Worm (Caenorhabditis elegans): ENCODE measurements around the gene F46B6.9.

The F46B6.9 gene

ce11 chrV:9794997-9795396 is 1.7 kb upstream of the F46B6.9 start:
- TF ChIP-seq ets-4 (GFP tag; optimal IDR thresholded peaks at IDR 0.05) (no peak), nhr-80 (tag; optimal IDR thresholded peaks at IDR 0.05) (peak; percentile 30), let-607 (tag; optimal IDR thresholded peaks at IDR 0.05) (peak in 1 of 2 experiments; percentile 52), F10E7.11 (tag; optimal IDR thresholded peaks at IDR 0.05) (no peak)

ce11 chrV:9796002-9796401 is 660 bp upstream of the F46B6.9 start:
- TF ChIP-seq Y79H2A.3 (GFP tag; conservative IDR thresholded peaks at IDR 0.05) (no peak), ztf-26 (tag; optimal IDR thresholded peaks at IDR 0.05) (no peak), ekl-4 (GFP tag; IDR thresholded peaks at IDR 0.05) (no peak), egl-44 (GFP tag; IDR thresholded peaks at IDR 0.05) (no peak), rpc-1 (optimal IDR thresholded peaks at IDR 0.05) (no peak), rpc-1 (tag; optimal IDR thresholded peaks at IDR 0.05) (no peak), pha-4 (tag; optimal IDR thresholded peaks at IDR 0.05) (no peak), B0336.3 (GFP tag; IDR thresholded peaks at IDR 0.05) (no peak)

ce11 chrV:9798212-9798611 is 1.6 kb downstream of the F46B6.9 start:
- no peak for TF ChIP-seq B0261.1 (tag; optimal IDR thresholded peaks at IDR 0.05)

ce11 chrV:9799076-9799475 is 2.4 kb downstream of the F46B6.9 start, which contains the start of gene F46B6.13:
Gene F46B6.13, minus strand, starts transcription at chrV:9799176.
- TF ChIP-seq gei-17 (GFP tag; optimal IDR thresholded peaks at IDR 0.05) (no peak), efl-1 (GFP tag; optimal IDR thresholded peaks at IDR 0.05) (no peak)

ce11 chrV:9801965-9802364 is 5.3 kb downstream of the F46B6.9 start, which contains the start of gene F46B6.10:
Gene F46B6.10, minus strand, starts transcription at chrV:9802065.
- TF ChIP-seq cebp-1 (GFP tag; IDR thresholded peaks at IDR 0.05) (no peak), cebp-1 (tag; optimal IDR thresholded peaks at IDR 0.05) (no peak), mel-28 (tag; optimal IDR thresholded peaks at IDR 0.05; ENCODE audit: borderline replicate concordance) (no peak), tlf-1 (GFP tag; optimal IDR thresholded peaks at IDR 0.05) (no peak), hlh-26 (GFP tag; conservative IDR thresholded peaks at IDR 0.05) (no peak), lir-1 (GFP tag; conservative IDR thresholded peaks at IDR 0.05) (no peak), F52B5.7 (tag; optimal IDR thresholded peaks at IDR 0.05) (no peak), ceh-79 (tag; optimal IDR thresholded peaks at IDR 0.05) (no peak), ama-1 (optimal IDR thresholded peaks at IDR 0.05) (no peak), ama-1 (GFP tag; optimal IDR thresholded peaks at IDR 0.05) (no peak), lin-54 (GFP tag; optimal IDR thresholded peaks at IDR 0.05) (no peak), C17E4.6 (GFP tag; IDR thresholded peaks at IDR 0.05) (no peak), snpc-3.4 (tag; optimal IDR thresholded peaks at IDR 0.05) (no peak), dpl-1 (GFP tag; optimal IDR thresholded peaks at IDR 0.05) (no peak)

ce11 chrV:9803176-9803575 is 6.5 kb downstream of the F46B6.9 start, which contains the start of gene sru-39:
Gene sru-39, plus strand, starts transcription at chrV:9803476.
- TF ChIP-seq Y53G8AR.9 (GFP tag; conservative IDR thresholded peaks at IDR 0.05): no peak
- TF ChIP-seq tlf-1 (GFP tag; optimal IDR thresholded peaks at IDR 0.05): no peak
- no peak for TF ChIP-seq rcor-1 (GFP tag; IDR thresholded peaks at IDR 0.05)
- no peak for TF ChIP-seq nhr-80 (tag; optimal IDR thresholded peaks at IDR 0.05)
- no peak for TF ChIP-seq pha-4 (tag; optimal IDR thresholded peaks at IDR 0.05)
- no peak for TF ChIP-seq lin-35 (GFP tag; optimal IDR thresholded peaks at IDR 0.05)
- TF ChIP-seq nhr-179 (tag; optimal IDR thresholded peaks at IDR 0.05): no peak
- no peak for TF ChIP-seq hsf-1 (GFP tag; IDR thresholded peaks at IDR 0.05)
- no peak for TF ChIP-seq K11D2.4 (GFP tag; IDR thresholded peaks at IDR 0.05)
- no peak for TF ChIP-seq chd-7 (tag; optimal IDR thresholded peaks at IDR 0.05)
- TF ChIP-seq sptf-2 (GFP tag; optimal IDR thresholded peaks at IDR 0.05): no peak
- TF ChIP-seq xnd-1 (tag; optimal IDR thresholded peaks at IDR 0.05): no peak
- TF ChIP-seq F52B5.7 (tag; optimal IDR thresholded peaks at IDR 0.05): no peak
- TF ChIP-seq ztf-28 (GFP tag; IDR thresholded peaks at IDR 0.05): no peak
- no peak for TF ChIP-seq nhr-90 (tag; optimal IDR thresholded peaks at IDR 0.05)
- no peak for TF ChIP-seq ztf-3 (GFP tag; optimal IDR thresholded peaks at IDR 0.05)
- no peak for TF ChIP-seq F33H1.4 (GFP tag; IDR thresholded peaks at IDR 0.05)

All from whole organism, young adult.